Worm (Caenorhabditis elegans) whole organism, mixed stage, embryonic: ENCODE data around the gene spsb-2.

Experiments
- blmp-1 ChIP-seq: fragments of 150-350 bp; optimal IDR thresholded peaks from 2 replicates; lab custom pipeline; 2014; ENCODE audit warnings: missing biosample characterization, missing genetic modification characterization
- ces-1 ChIP-seq: fragments of 150-350 bp; optimal IDR thresholded peaks from 2 replicates; lab custom pipeline; 2014; ENCODE audit warnings: missing biosample characterization, missing genetic modification reagents, missing genetic modification characterization
- elt-1 ChIP-seq: sonication (generic microtip); optimal IDR thresholded peaks from 2 replicates; lab custom pipeline; 2017; ENCODE audit warnings: missing genetic modification characterization, mild to moderate bottlenecking, missing compliant biosample characterization, antibody characterized with exemption, moderate library complexity, borderline replicate concordance; ENCODE audit not compliant: insufficient read depth
- elt-3 ChIP-seq: fragments of 150-350 bp; optimal IDR thresholded peaks from 2 replicates; lab custom pipeline; 2014; ENCODE audit warnings: missing biosample characterization, missing genetic modification characterization
- lin-13 ChIP-seq: fragments of 150-350 bp; optimal IDR thresholded peaks from 2 replicates; lab custom pipeline; 2014; ENCODE audit warnings: missing biosample characterization, missing genetic modification characterization
- mab-5 ChIP-seq: fragments of 150-350 bp; optimal IDR thresholded peaks from 2 replicates; lab custom pipeline; 2014; ENCODE audit warnings: missing biosample characterization, missing genetic modification characterization
- nhr-12 ChIP-seq: fragments of 150-350 bp; optimal IDR thresholded peaks from 2 replicates; lab custom pipeline; 2014; ENCODE audit warnings: missing biosample characterization, missing genetic modification characterization
- nhr-237 ChIP-seq: fragments of 150-350 bp; optimal IDR thresholded peaks from 2 replicates; lab custom pipeline; 2014; ENCODE audit warnings: missing biosample characterization, missing genetic modification characterization
- nhr-76 ChIP-seq: sonication (generic microtip); optimal IDR thresholded peaks from 2 replicates; lab custom pipeline; 2017; ENCODE audit warnings: missing biosample characterization, missing genetic modification characterization
- pha-4 ChIP-seq: fragments of 150-350 bp; optimal IDR thresholded peaks from 2 replicates; lab custom pipeline; 2018; ENCODE audit warnings: missing biosample characterization, missing genetic modification reagents, missing genetic modification characterization
- snpc-4 ChIP-seq: fragments of 150-350 bp; optimal IDR thresholded peaks from 2 replicates; lab custom pipeline; 2014; ENCODE audit warnings: missing biosample characterization, missing genetic modification characterization
- sptf-1 ChIP-seq: sonication (generic microtip); optimal IDR thresholded peaks from 2 replicates; lab custom pipeline; 2017; ENCODE audit warnings: mild to moderate bottlenecking, missing genetic modification characterization, moderate library complexity, missing compliant biosample characterization
- unc-120 ChIP-seq: sonication (generic microtip); optimal IDR thresholded peaks from 2 replicates; lab custom pipeline; 2017; ENCODE audit warnings: missing genetic modification characterization, missing compliant biosample characterization; ENCODE audit not compliant: poor library complexity, severe bottlenecking
- unc-39 ChIP-seq: fragments of 150-350 bp; optimal IDR thresholded peaks from 2 replicates; lab custom pipeline; 2014; ENCODE audit warnings: missing biosample characterization, missing genetic modification characterization

DNA sequence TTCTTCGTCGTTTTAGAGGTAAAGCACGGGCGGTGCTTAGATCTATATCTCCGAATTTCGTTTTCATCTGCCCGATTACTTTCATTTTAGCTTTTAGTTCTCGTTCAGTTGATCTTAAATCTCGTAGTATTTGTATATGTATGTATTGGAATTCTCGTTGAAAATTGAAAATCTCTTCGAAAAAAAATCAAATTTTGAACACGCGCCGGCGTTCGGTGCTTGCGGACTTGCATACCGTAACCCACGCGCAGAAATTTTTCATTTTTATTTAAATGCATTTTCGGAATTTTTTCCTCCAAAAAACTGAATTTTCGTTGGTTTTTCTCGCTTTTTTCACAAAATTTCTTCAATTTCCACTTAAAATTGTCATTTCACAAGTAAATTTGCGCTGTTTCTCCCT is 22.0 kb upstream of the spsb-2 start:
- TF ChIP-seq mab-5 (tag; lab: Kevin White, UChicago) (no peak), elt-3 (tag; lab: Kevin White, UChicago) (no peak), pha-4 (tag; lab: Kevin White, UChicago) (no peak), blmp-1 (tag; lab: Kevin White, UChicago) (no peak), nhr-12 (tag; lab: Kevin White, UChicago) (no peak), elt-1 (tag; lab: Kevin White, UChicago) (no peak), unc-39 (no peak), unc-120 (tag; lab: Kevin White, UChicago) (no peak), nhr-76 (no peak), sptf-1 (tag; lab: Kevin White, UChicago) (no peak), lin-13 (tag; lab: Kevin White, UChicago) (no peak), snpc-4 (tag; lab: Kevin White, UChicago) (no peak), nhr-237 (tag; lab: Kevin White, UChicago) (no peak), ces-1 (GFP tag; lab: Kevin White, UChicago) (no peak)
